Fruit fly (Drosophila melanogaster) whole organism, pupa: ENCODE measurements around the gene CG15739.

Source experiments
- CG10348 ChIP-seq: fragments of 200-800 bp; sonication (Bioruptor generic); IDR thresholded peaks from 2 replicates; pipeline ENCODE4 v1.3.6; 2022; ENCODE audit warnings: missing biosample characterization, missing genetic modification characterization
- CG12605 ChIP-seq: fragments of 200-800 bp; sonication (Bioruptor generic); IDR thresholded peaks from 2 replicates; pipeline ENCODE4 v1.3.6; 2022; ENCODE audit warnings: missing biosample characterization, missing genetic modification characterization
- CG13204 ChIP-seq: fragments of 200-800 bp; sonication (Bioruptor generic); optimal IDR thresholded peaks from 2 replicates; lab custom pipeline; 2018; ENCODE audit warnings: missing biosample characterization, mild to moderate bottlenecking, missing genetic modification characterization, moderate library complexity
- CG14655 ChIP-seq: fragments of 200-800 bp; sonication (Bioruptor generic); optimal IDR thresholded peaks from 3 replicates; lab custom pipeline; 2017; ENCODE audit warnings: mild to moderate bottlenecking, missing biosample characterization, missing genetic modification reagents, missing genetic modification characterization
- CG32121 ChIP-seq: fragments of 200-800 bp; sonication (Bioruptor generic); IDR thresholded peaks from 2 replicates; pipeline ENCODE4 v1.3.6; 2022; ENCODE audit warnings: missing biosample characterization, missing genetic modification characterization
- CG34367 ChIP-seq: fragments of 200-800 bp; sonication (Bioruptor generic); optimal IDR thresholded peaks from 2 replicates; lab custom pipeline; 2018; ENCODE audit warnings: missing biosample characterization, mild to moderate bottlenecking, missing genetic modification characterization
- CG4496 ChIP-seq: fragments of 200-800 bp; sonication (Bioruptor generic); IDR thresholded peaks from 3 replicates; pipeline ENCODE4 v1.3.6; 2022; ENCODE audit warnings: missing biosample characterization, missing genetic modification characterization
- CG8301 ChIP-seq: fragments of 200-800 bp; sonication (Bioruptor generic); optimal IDR thresholded peaks from 2 replicates; lab custom pipeline; 2018; ENCODE audit warnings: missing biosample characterization, mild to moderate bottlenecking, missing genetic modification characterization
- EcR ChIP-seq: fragments of 200-800 bp; sonication (Bioruptor generic); optimal IDR thresholded peaks from 3 replicates; lab custom pipeline; 2019; ENCODE audit warnings: missing biosample characterization, missing genetic modification characterization, mild to moderate bottlenecking, moderate library complexity, missing genetic modification reagents
- Ets98B ChIP-seq: fragments of 200-800 bp; sonication (Bioruptor generic); IDR thresholded peaks from 2 replicates; pipeline ENCODE4 v1.3.6; 2022; ENCODE audit warnings: missing biosample characterization, missing genetic modification characterization
- fd96Ca ChIP-seq: fragments of 200-800 bp; sonication (Bioruptor generic); IDR thresholded peaks from 3 replicates; pipeline ENCODE4 v1.3.6; 2022; ENCODE audit warnings: missing biosample characterization, missing genetic modification characterization

dm6 chrX:11894198-11894597 lies 21.1 kb downstream of the CG15739 start:
- TF ChIP-seq CG10348 (GFP tag; lab: Robert Waterston, UW) (no peak), CG13204 (no peak), fd96Ca (GFP tag; lab: Robert Waterston, UW) (no peak), EcR (GFP tag; lab: Kevin White, UChicago) (no peak), Ets98B (GFP tag; lab: Robert Waterston, UW) (no peak), CG34367 (tag; lab: Kevin White, UChicago) (no peak), CG8301 (tag; lab: Kevin White, UChicago) (no peak), CG32121 (GFP tag; lab: Robert Waterston, UW) (no peak), CG12605 (GFP tag; lab: Robert Waterston, UW) (no peak), CG4496 (no peak), CG14655 (GFP tag; lab: Kevin White, UChicago) (no peak)
